Fruit fly (Drosophila melanogaster) whole organism, embryonic: ENCODE results near the gene CG17778.
A peak's percentile ranks its signal among the peaks of the same experiment; 100 is the strongest.

Experiments
- BEAF-32 ChIP-seq: fragments of 200-800 bp; sonication (Bioruptor generic); optimal IDR thresholded peaks from 3 replicates; lab custom pipeline; 2017; ENCODE audit warnings: missing biosample characterization, missing genetic modification characterization, mild to moderate bottlenecking, moderate library complexity, missing genetic modification reagents
- CG10274 ChIP-seq: fragments of 200-800 bp; sonication (Bioruptor generic); optimal IDR thresholded peaks from 3 replicates; lab custom pipeline; 2017; ENCODE audit warnings: missing biosample characterization, mild to moderate bottlenecking, missing genetic modification characterization
- CG10321 ChIP-seq: fragments of 200-800 bp; sonication (Bioruptor generic); IDR thresholded peaks from 2 replicates; pipeline ENCODE4 v1.3.6; 2022; ENCODE audit warnings: missing biosample characterization, missing genetic modification characterization
- CG10462 ChIP-seq: fragments of 200-800 bp; sonication (Bioruptor generic); optimal IDR thresholded peaks from 2 replicates; lab custom pipeline; 2016; ENCODE audit warnings: missing biosample characterization, missing genetic modification characterization
- CG12769 ChIP-seq: fragments of 200-800 bp; sonication (Bioruptor generic); optimal IDR thresholded peaks from 2 replicates; lab custom pipeline; 2019; ENCODE audit warnings: missing biosample characterization, mild to moderate bottlenecking, missing genetic modification characterization, moderate library complexity
- CG15073 ChIP-seq: fragments of 200-800 bp; sonication (Bioruptor generic); optimal IDR thresholded peaks from 2 replicates; lab custom pipeline; 2016; ENCODE audit warnings: missing biosample characterization, missing genetic modification characterization
- CG15514 ChIP-seq: fragments of 200-800 bp; sonication (Bioruptor generic); optimal IDR thresholded peaks from 3 replicates; lab custom pipeline; 2017; ENCODE audit warnings: missing biosample characterization, missing genetic modification characterization, mild to moderate bottlenecking, moderate library complexity, missing genetic modification reagents
- CG2199 ChIP-seq: fragments of 200-800 bp; sonication (Bioruptor generic); IDR thresholded peaks from 3 replicates; pipeline ENCODE4 v1.3.6; 2022; ENCODE audit warnings: missing biosample characterization, missing genetic modification characterization
- CG2712 ChIP-seq: fragments of 200-800 bp; optimal IDR thresholded peaks from 3 replicates; lab custom pipeline; 2019; ENCODE audit warnings: missing biosample characterization, mild to moderate bottlenecking, missing genetic modification characterization, moderate library complexity
- CG32772 ChIP-seq: fragments of 200-800 bp; sonication (Bioruptor generic); IDR thresholded peaks from 2 replicates; pipeline ENCODE4 v1.3.6; 2022; ENCODE audit warnings: missing biosample characterization, missing genetic modification characterization
- CG34224 ChIP-seq: fragments of 200-800 bp; sonication (Bioruptor generic); IDR thresholded peaks from 3 replicates; pipeline ENCODE4 v1.3.6; 2022; ENCODE audit warnings: missing biosample characterization, missing genetic modification characterization; ENCODE audit not compliant: partially characterized antibody
- CG4424 ChIP-seq: fragments of 200-800 bp; sonication (Bioruptor generic); optimal IDR thresholded peaks from 3 replicates; lab custom pipeline; 2016; ENCODE audit warnings: missing biosample characterization, missing genetic modification characterization
- CG4854 ChIP-seq: fragments of 200-800 bp; sonication (Bioruptor generic); optimal IDR thresholded peaks from 2 replicates; lab custom pipeline; 2016; ENCODE audit warnings: missing biosample characterization, missing genetic modification characterization, inconsistent platforms
- CG6654 ChIP-seq: fragments of 200-800 bp; sonication (Bioruptor generic); optimal IDR thresholded peaks from 2 replicates; lab custom pipeline; 2017; ENCODE audit warnings: missing biosample characterization, mild to moderate bottlenecking, missing genetic modification characterization
- CG6683 ChIP-seq: fragments of 200-800 bp; sonication (Bioruptor generic); optimal IDR thresholded peaks from 2 replicates; lab custom pipeline; 2017; ENCODE audit warnings: missing biosample characterization, mild to moderate bottlenecking, missing genetic modification characterization, missing genetic modification reagents
- CG7839 ChIP-seq: fragments of 200-800 bp; sonication (Bioruptor generic); optimal IDR thresholded peaks from 3 replicates; lab custom pipeline; 2018; ENCODE audit warnings: missing biosample characterization, mild to moderate bottlenecking, missing genetic modification characterization, moderate library complexity
- CG7987 ChIP-seq: fragments of 200-800 bp; sonication (Bioruptor generic); optimal IDR thresholded peaks from 2 replicates; lab custom pipeline; 2018; ENCODE audit warnings: missing biosample characterization, mild to moderate bottlenecking, missing genetic modification characterization, moderate library complexity
- CG8388 ChIP-seq: fragments of 200-800 bp; sonication (Bioruptor generic); optimal IDR thresholded peaks from 2 replicates; lab custom pipeline; 2019; ENCODE audit warnings: missing biosample characterization, mild to moderate bottlenecking, missing genetic modification characterization, moderate library complexity
- Chrac-16 ChIP-seq: fragments of 200-800 bp; sonication (Bioruptor generic); optimal IDR thresholded peaks from 3 replicates; lab custom pipeline; 2016; ENCODE audit warnings: missing biosample characterization, missing genetic modification characterization
- Dad ChIP-seq: fragments of 200-800 bp; sonication (Bioruptor generic); optimal IDR thresholded peaks from 3 replicates; lab custom pipeline; 2016; ENCODE audit warnings: missing biosample characterization, missing genetic modification characterization
- Dip2 ChIP-seq: fragments of 200-800 bp; sonication (Bioruptor generic); IDR thresholded peaks from 2 replicates; pipeline ENCODE4 v1.3.6; 2022; ENCODE audit warnings: missing biosample characterization, missing genetic modification characterization
- Eip74EF ChIP-seq, 2 experiments: fragments of 200-800 bp in 1 of 2; fragments of >200 bp in 1 of 2; sonication (Bioruptor generic) in 1 of 2; optimal IDR thresholded peaks; 2 replicates each; lab custom pipeline; 2017 to 2019; ENCODE audit warnings: missing biosample characterization in 2 of 2, missing genetic modification characterization in 2 of 2, mild to moderate bottlenecking in 1 of 2, moderate library complexity in 1 of 2
- Fer1 ChIP-seq: fragments of 200-800 bp; sonication (Bioruptor generic); optimal IDR thresholded peaks from 2 replicates; lab custom pipeline; 2017; ENCODE audit warnings: missing biosample characterization, mild to moderate bottlenecking, missing genetic modification characterization
- Fer2 ChIP-seq: fragments of 200-800 bp; sonication (Bioruptor generic); optimal IDR thresholded peaks from 2 replicates; lab custom pipeline; 2018; ENCODE audit warnings: missing biosample characterization, mild to moderate bottlenecking, missing genetic modification characterization, moderate library complexity
- Gsc ChIP-seq: fragments of 200-800 bp; sonication (Bioruptor generic); IDR thresholded peaks from 2 replicates; pipeline ENCODE4 v1.3.6; 2022; ENCODE audit warnings: missing biosample characterization, missing genetic modification characterization
- HHEX ChIP-seq: fragments of 200-800 bp; sonication (Bioruptor generic); optimal IDR thresholded peaks from 3 replicates; lab custom pipeline; 2017; ENCODE audit warnings: missing biosample characterization, mild to moderate bottlenecking, missing genetic modification characterization, missing genetic modification reagents
- HmgZ ChIP-seq: fragments of 200-800 bp; sonication (Bioruptor generic); optimal IDR thresholded peaks from 2 replicates; lab custom pipeline; 2018; ENCODE audit warnings: missing biosample characterization, mild to moderate bottlenecking, missing genetic modification characterization
- Hmx ChIP-seq: fragments of 200-800 bp; sonication (Bioruptor generic); optimal IDR thresholded peaks from 2 replicates; lab custom pipeline; 2016; ENCODE audit warnings: missing biosample characterization, missing genetic modification characterization
- NC2α ChIP-seq: fragments of 200-800 bp; sonication (Bioruptor generic); optimal IDR thresholded peaks from 2 replicates; lab custom pipeline; 2016; ENCODE audit warnings: missing biosample characterization, missing genetic modification characterization
- NFAT ChIP-seq: fragments of 200-800 bp; sonication (Bioruptor generic); IDR thresholded peaks from 2 replicates; pipeline ENCODE4 v1.3.6; 2022; ENCODE audit warnings: missing biosample characterization, missing genetic modification characterization
- Poxn ChIP-seq: fragments of 200-800 bp; sonication (Bioruptor generic); IDR thresholded peaks from 2 replicates; pipeline ENCODE4 v1.3.6; 2022; ENCODE audit warnings: missing biosample characterization, missing genetic modification characterization
- Ptx1 ChIP-seq: fragments of 200-800 bp; sonication (Bioruptor generic); IDR thresholded peaks from 2 replicates; pipeline ENCODE4 v1.3.6; 2022; ENCODE audit warnings: missing biosample characterization, missing genetic modification characterization
- Xbp1 ChIP-seq: fragments of 200-800 bp; sonication (Bioruptor generic); optimal IDR thresholded peaks from 3 replicates; lab custom pipeline; 2016; ENCODE audit warnings: missing biosample characterization, mild to moderate bottlenecking, missing genetic modification characterization
- ap ChIP-seq: fragments of 200-800 bp; sonication (Bioruptor generic); IDR thresholded peaks from 2 replicates; pipeline ENCODE4 v1.3.6; 2022; ENCODE audit warnings: missing biosample characterization, missing genetic modification characterization
- btn ChIP-seq: fragments of 200-800 bp; sonication (Bioruptor generic); optimal IDR thresholded peaks from 2 replicates; lab custom pipeline; 2016; ENCODE audit warnings: missing biosample characterization, missing genetic modification characterization
- cad ChIP-seq: fragments of >200 bp; optimal IDR thresholded peaks from 2 replicates; lab custom pipeline; 2017; ENCODE audit warnings: missing biosample characterization, missing genetic modification characterization
- cg ChIP-seq: fragments of 200-800 bp; sonication (Bioruptor generic); optimal IDR thresholded peaks from 3 replicates; lab custom pipeline; 2019; ENCODE audit warnings: missing biosample characterization, mild to moderate bottlenecking, missing genetic modification characterization, moderate library complexity
- chinmo ChIP-seq: fragments of 200-800 bp; sonication (Bioruptor generic); IDR thresholded peaks from 4 replicates; pipeline ENCODE4 v1.3.6; 2022; ENCODE audit warnings: missing biosample characterization, missing genetic modification characterization; ENCODE audit not compliant: partially characterized antibody
- chn ChIP-seq: fragments of 200-800 bp; sonication (Bioruptor generic); optimal IDR thresholded peaks from 2 replicates; lab custom pipeline; 2016; ENCODE audit warnings: missing biosample characterization, missing genetic modification characterization
- dpn ChIP-seq, 2 experiments: fragments of 200-800 bp; sonication (Bioruptor generic); optimal IDR thresholded peaks; 3 replicates each; lab custom pipeline; 2016; ENCODE audit warnings: missing biosample characterization in 2 of 2, missing genetic modification characterization in 2 of 2
- emc ChIP-seq: fragments of 200-800 bp; sonication (Bioruptor generic); optimal IDR thresholded peaks from 2 replicates; lab custom pipeline; 2016; ENCODE audit warnings: missing biosample characterization, missing genetic modification characterization
- ewg ChIP-seq: fragments of 200-800 bp; sonication (Bioruptor generic); optimal IDR thresholded peaks from 3 replicates; lab custom pipeline; 2017; ENCODE audit warnings: mild to moderate bottlenecking, missing biosample characterization, missing genetic modification reagents, missing genetic modification characterization
- fru ChIP-seq: fragments of >200 bp; optimal IDR thresholded peaks from 2 replicates; lab custom pipeline; 2017
- gfzf ChIP-seq: fragments of 200-800 bp; sonication (Bioruptor generic); optimal IDR thresholded peaks from 2 replicates; lab custom pipeline; 2016; ENCODE audit warnings: missing biosample characterization, mild to moderate bottlenecking, missing genetic modification characterization, moderate library complexity
- grn ChIP-seq: fragments of 200-800 bp; sonication (Bioruptor generic); optimal IDR thresholded peaks from 3 replicates; lab custom pipeline; 2017; ENCODE audit warnings: missing biosample characterization, missing genetic modification characterization
- her ChIP-seq: fragments of 200-800 bp; sonication (Bioruptor generic); optimal IDR thresholded peaks from 2 replicates; lab custom pipeline; 2016; ENCODE audit warnings: missing biosample characterization, missing genetic modification characterization
- salm ChIP-seq: fragments of 200-800 bp; sonication (Bioruptor generic); optimal IDR thresholded peaks from 2 replicates; lab custom pipeline; 2018; ENCODE audit warnings: missing biosample characterization, mild to moderate bottlenecking, missing genetic modification characterization
- schlank ChIP-seq: fragments of 200-800 bp; sonication (Bioruptor generic); optimal IDR thresholded peaks from 2 replicates; lab custom pipeline; 2018; ENCODE audit warnings: missing biosample characterization, mild to moderate bottlenecking, missing genetic modification characterization
- slp2 ChIP-seq: fragments of 200-800 bp; sonication (Bioruptor generic); optimal IDR thresholded peaks from 2 replicates; lab custom pipeline; 2016; ENCODE audit warnings: missing biosample characterization, missing genetic modification characterization
- tio ChIP-seq: fragments of 200-800 bp; sonication (Bioruptor generic); optimal IDR thresholded peaks from 2 replicates; lab custom pipeline; 2017; ENCODE audit warnings: missing biosample characterization, missing genetic modification characterization, inconsistent platforms

The CG17778 gene

dm6 chrX:499589-500041 is 5.2 kb downstream of the CG17778 start (continued):
- peak in 1 of 2 experiments; percentile 84 for TF ChIP-seq Eip74EF (GFP tag; optimal IDR thresholded peaks at IDR 0.05; lab: Kevin White, UChicago)
- peak; percentile 71 for TF ChIP-seq her
- no peak for TF ChIP-seq CG15073 (GFP tag; lab: Kevin White, UChicago)
- TF ChIP-seq CG8388 (GFP tag; lab: Kevin White, UChicago), result no peak
- TF ChIP-seq fru (lab: Kevin White, UChicago), result no peak
- TF ChIP-seq CG10321 (GFP tag; lab: Robert Waterston, UW), result no peak
- peak; percentile 64 for TF ChIP-seq tio (GFP tag; lab: Kevin White, UChicago)
- TF ChIP-seq Fer2 (tag; lab: Kevin White, UChicago), result peak; percentile 73
- peak; percentile 73 for TF ChIP-seq CG10274 (GFP tag; lab: Kevin White, UChicago)
- TF ChIP-seq CG15514, result peak; percentile 86
- TF ChIP-seq HmgZ (tag; lab: Kevin White, UChicago), result peak; percentile 92
- no peak for TF ChIP-seq BEAF-32 (GFP tag; lab: Kevin White, UChicago)
- TF ChIP-seq NC2α (GFP tag; lab: Kevin White, UChicago), result peak; percentile 68
- TF ChIP-seq CG6654, result peak; percentile 41
- TF ChIP-seq CG6683 (GFP tag; lab: Kevin White, UChicago), result peak; percentile 80
- TF ChIP-seq Chrac-16 (GFP tag; lab: Kevin White, UChicago), result peak; percentile 51
- TF ChIP-seq btn, result peak; percentile 54
- TF ChIP-seq salm (tag; lab: Kevin White, UChicago), result peak; percentile 80
- TF ChIP-seq CG7987 (GFP tag; lab: Kevin White, UChicago), result peak; percentile 68
- peak; percentile 18 for TF ChIP-seq emc (GFP tag; lab: Kevin White, UChicago)
- TF ChIP-seq cg, result peak; percentile 25
- TF ChIP-seq ap, result no peak
- peak; percentile 90 for TF ChIP-seq HHEX (GFP tag; lab: Kevin White, UChicago)
- peak; percentile 33 for TF ChIP-seq CG10462 (GFP tag; lab: Kevin White, UChicago)
- TF ChIP-seq Dad, result peak; percentile 66
- peak; percentile 39; the same call in 1 of the 2 replicates for TF ChIP-seq Dip2 (GFP tag; lab: Robert Waterston, UW)
- peak; percentile 70 for TF ChIP-seq CG4854 (GFP tag; lab: Kevin White, UChicago)
- TF ChIP-seq gfzf, result no peak
- peak; percentile 72 for TF ChIP-seq CG4424 (GFP tag; lab: Kevin White, UChicago)
- TF ChIP-seq schlank (tag; lab: Kevin White, UChicago), result peak; percentile 86
- TF ChIP-seq CG7839, result peak; percentile 89
- TF ChIP-seq CG32772 (GFP tag; lab: Robert Waterston, UW), result peak; percentile 53; the same call in 1 of the 2 replicates
- no peak for TF ChIP-seq CG34224 (GFP tag; lab: Robert Waterston, UW)
- 0 out of 2 replicates have a peak, but pooled peaks have one; percentile 38 for TF ChIP-seq Poxn (GFP tag; lab: Robert Waterston, UW)
- TF ChIP-seq Gsc (GFP tag; lab: Robert Waterston, UW), result no peak
- TF ChIP-seq chn (GFP tag; lab: Kevin White, UChicago), result peak; percentile 62
- peak; percentile 77 for TF ChIP-seq dpn (GFP tag; optimal IDR thresholded peaks at IDR 0.05; lab: Kevin White, UChicago)
- TF ChIP-seq grn, result peak; percentile 19
- peak; percentile 77; the same call in 3 of the 4 replicates for TF ChIP-seq chinmo (GFP tag; lab: Robert Waterston, UW)
- peak; percentile 57 for TF ChIP-seq Hmx (GFP tag; lab: Kevin White, UChicago)
- TF ChIP-seq Ptx1 (GFP tag; lab: Robert Waterston, UW), result peak; percentile 72
- peak; percentile 67 for TF ChIP-seq ewg (GFP tag; lab: Kevin White, UChicago)
- peak; percentile 36; the same call in 1 of the 2 replicates for TF ChIP-seq NFAT
- TF ChIP-seq CG12769 (tag; lab: Kevin White, UChicago), result peak; percentile 92
- peak; percentile 71 for TF ChIP-seq Xbp1 (GFP tag; lab: Kevin White, UChicago)
- peak; percentile 59 for TF ChIP-seq slp2
- no peak for TF ChIP-seq cad (GFP tag; lab: Kevin White, UChicago)
- peak; percentile 95 for TF ChIP-seq Fer1 (GFP tag; lab: Kevin White, UChicago)
- no peak for TF ChIP-seq CG2199
- TF ChIP-seq CG2712, result peak; percentile 73
